Worm (Caenorhabditis elegans) whole organism, midembryonic: ENCODE measurements around the gene srd-4.

Source experiments
- cog-1 ChIP-seq: sonication (generic microtip); optimal IDR thresholded peaks from 2 replicates; lab custom pipeline; 2016; ENCODE audit warnings: missing genetic modification characterization, missing compliant biosample characterization
- flt-1 ChIP-seq: fragments of 200-800 bp; sonication (Bioruptor generic); IDR thresholded peaks from 2 replicates; pipeline ENCODE4 v1.3.6; 2022; ENCODE audit warnings: missing genetic modification characterization, missing compliant biosample characterization
- klf-2 ChIP-seq: fragments of 200-800 bp; sonication (Bioruptor generic); conservative IDR thresholded peaks from 2 replicates; pipeline ENCODE4 v1.3.6; 2022; ENCODE audit warnings: missing genetic modification reagents, missing genetic modification characterization, missing compliant biosample characterization
- ztf-29 ChIP-seq: fragments of 200-800 bp; sonication (Bioruptor generic); IDR thresholded peaks from 2 replicates; pipeline ENCODE4 v1.3.6; 2022; ENCODE audit warnings: missing genetic modification reagents, missing genetic modification characterization, missing compliant biosample characterization

- TF ChIP-seq flt-1 (GFP tag; lab: Robert Waterston, UW) (no peak), klf-2 (GFP tag; lab: Robert Waterston, UW) (no peak), ztf-29 (GFP tag; lab: Robert Waterston, UW) (no peak), cog-1 (tag; lab: Kevin White, UChicago) (no peak)
Measured at ce11 chrV:12167031-12167430, 17.7 kb upstream of the srd-4 start.
